Comparison of ENCODE assay signal across 1 worm cellular context in genomic region chrII:6825732-6826131, ce11.
TF ChIP-seq lines count a peak whose summit lies in the region.

No protein-coding gene starts in this region.

TF ChIP-seq in whole organism, L1 larva, 84 proteins besides CTCF, POLR2A, EP300 and RAD21 (continued from another document):
- no peak for TF ChIP-seq fos-1 (tag; optimal IDR thresholded peaks at IDR 0.05; lab: Kevin White, UChicago)
- TF ChIP-seq C16A3.4 (tag; optimal IDR thresholded peaks at IDR 0.05; lab: Kevin White, UChicago) = no peak
- TF ChIP-seq fkh-8 (tag; optimal IDR thresholded peaks at IDR 0.05; lab: Kevin White, UChicago) = peak; percentile 8
- no peak for TF ChIP-seq mef-2 (tag; optimal IDR thresholded peaks at IDR 0.05; lab: Kevin White, UChicago)
- no peak for TF ChIP-seq unc-62 (GFP tag; optimal IDR thresholded peaks at IDR 0.05; lab: Kevin White, UChicago)
- TF ChIP-seq zag-1 (tag; optimal IDR thresholded peaks at IDR 0.05; lab: Kevin White, UChicago) = no peak
- TF ChIP-seq unc-86 (tag; optimal IDR thresholded peaks at IDR 0.05; lab: Kevin White, UChicago) = no peak
- TF ChIP-seq lin-39 (tag; optimal IDR thresholded peaks at IDR 0.05; lab: Kevin White, UChicago) = no peak
- TF ChIP-seq tlp-1 (tag; optimal IDR thresholded peaks at IDR 0.05; lab: Kevin White, UChicago) = no peak
- no peak for TF ChIP-seq nhr-77 (tag; optimal IDR thresholded peaks at IDR 0.05; lab: Kevin White, UChicago)
- peak; percentile 83 for TF ChIP-seq dsc-1 (tag; optimal IDR thresholded peaks at IDR 0.05; lab: Kevin White, UChicago)
- TF ChIP-seq nhr-71 (tag; optimal IDR thresholded peaks at IDR 0.05; lab: Kevin White, UChicago) = peak; percentile 56
- TF ChIP-seq irx-1 (tag; optimal IDR thresholded peaks at IDR 0.05; lab: Kevin White, UChicago) = peak; percentile 6
- TF ChIP-seq zip-4 (GFP tag; optimal IDR thresholded peaks at IDR 0.05; lab: Kevin White, UChicago) = no peak
- TF ChIP-seq F16B12.6 (tag; optimal IDR thresholded peaks at IDR 0.05; lab: Kevin White, UChicago) = no peak
- TF ChIP-seq grh-1 (GFP tag; IDR thresholded peaks at IDR 0.05; lab: Robert Waterston, UW) = no peak
- no peak for TF ChIP-seq Y116A8C.19 (tag; optimal IDR thresholded peaks at IDR 0.05; lab: Kevin White, UChicago; ENCODE audit: borderline replicate concordance)
- no peak for TF ChIP-seq vab-15 (tag; optimal IDR thresholded peaks at IDR 0.05; lab: Kevin White, UChicago)
- TF ChIP-seq fkh-10 (GFP tag; optimal IDR thresholded peaks at IDR 0.05; lab: Kevin White, UChicago) = no peak
- no peak for TF ChIP-seq ceh-90 (tag; optimal IDR thresholded peaks at IDR 0.05; lab: Kevin White, UChicago)
- TF ChIP-seq nhr-85 (tag; lab: Kevin White, UChicago) = peak; percentile 89
- peak; percentile 33 for TF ChIP-seq nhr-47 (tag; optimal IDR thresholded peaks at IDR 0.05; lab: Kevin White, UChicago)
